Fruit fly (Drosophila melanogaster) whole organism, embryonic: ENCODE results near the gene AGO2.

ENCODE experiments used
- Bteb2 ChIP-seq: fragments of 200-800 bp; sonication (Bioruptor generic); optimal IDR thresholded peaks from 2 replicates; lab custom pipeline; 2016; ENCODE audit warnings: missing biosample characterization, missing genetic modification characterization
- CG1024 ChIP-seq: fragments of 200-800 bp; sonication (Bioruptor generic); IDR thresholded peaks from 2 replicates; pipeline ENCODE4 v1.3.6; 2022; ENCODE audit warnings: missing biosample characterization, missing genetic modification characterization
- CG11085 ChIP-seq: fragments of 200-800 bp; sonication (Bioruptor generic); IDR thresholded peaks from 2 replicates; pipeline ENCODE4 v1.3.6; 2022; ENCODE audit warnings: missing biosample characterization, missing genetic modification characterization
- CG11723 ChIP-seq: fragments of 200-800 bp; sonication (Bioruptor generic); optimal IDR thresholded peaks from 2 replicates; lab custom pipeline; 2017; ENCODE audit warnings: missing biosample characterization, mild to moderate bottlenecking, missing genetic modification characterization
- CG12659 ChIP-seq: fragments of 200-800 bp; sonication (Bioruptor generic); optimal IDR thresholded peaks from 3 replicates; lab custom pipeline; 2017; ENCODE audit warnings: mild to moderate bottlenecking, missing biosample characterization, missing genetic modification reagents, missing genetic modification characterization
- CG12744 ChIP-seq: fragments of 200-800 bp; sonication (Bioruptor generic); optimal IDR thresholded peaks from 2 replicates; lab custom pipeline; 2016; ENCODE audit warnings: missing biosample characterization, missing genetic modification characterization
- CG14050 ChIP-seq: fragments of 200-800 bp; sonication (Bioruptor generic); IDR thresholded peaks from 3 replicates; pipeline ENCODE4 v1.3.6; 2022; ENCODE audit warnings: missing biosample characterization, missing genetic modification characterization
- CG15073 ChIP-seq: fragments of 200-800 bp; sonication (Bioruptor generic); optimal IDR thresholded peaks from 2 replicates; lab custom pipeline; 2016; ENCODE audit warnings: missing biosample characterization, missing genetic modification characterization
- CG17385 ChIP-seq: fragments of 200-800 bp; sonication (Bioruptor generic); optimal IDR thresholded peaks from 3 replicates; lab custom pipeline; 2018; ENCODE audit warnings: missing biosample characterization, mild to moderate bottlenecking, missing genetic modification characterization
- CG18599 ChIP-seq: fragments of 200-800 bp; sonication (Bioruptor generic); optimal IDR thresholded peaks from 3 replicates; lab custom pipeline; 2017; ENCODE audit warnings: missing biosample characterization, missing genetic modification characterization, mild to moderate bottlenecking, moderate library complexity, missing genetic modification reagents
- CG2120 ChIP-seq: fragments of 200-800 bp; sonication (Bioruptor generic); optimal IDR thresholded peaks from 3 replicates; lab custom pipeline; 2016; ENCODE audit warnings: missing biosample characterization, missing genetic modification characterization
- CG2202 ChIP-seq: fragments of 200-800 bp; sonication (Bioruptor generic); optimal IDR thresholded peaks from 2 replicates; lab custom pipeline; 2018; ENCODE audit warnings: missing biosample characterization, mild to moderate bottlenecking, missing genetic modification characterization
- CG2889 ChIP-seq: fragments of 200-800 bp; sonication (Bioruptor generic); IDR thresholded peaks from 3 replicates; pipeline ENCODE4 v1.3.6; 2022; ENCODE audit warnings: missing biosample characterization, missing genetic modification characterization
- CG32767 ChIP-seq: fragments of 200-800 bp; sonication (Bioruptor generic); IDR thresholded peaks from 2 replicates; pipeline ENCODE4 v1.3.6; 2022; ENCODE audit warnings: missing biosample characterization, missing genetic modification characterization
- CG32772 ChIP-seq: fragments of 200-800 bp; sonication (Bioruptor generic); IDR thresholded peaks from 2 replicates; pipeline ENCODE4 v1.3.6; 2022; ENCODE audit warnings: missing biosample characterization, missing genetic modification characterization
- CG42726 ChIP-seq: fragments of 200-800 bp; sonication (Bioruptor generic); IDR thresholded peaks from 2 replicates; pipeline ENCODE4 v1.3.6; 2022; ENCODE audit warnings: missing biosample characterization, missing genetic modification characterization; ENCODE audit not compliant: partially characterized antibody
- CG4360 ChIP-seq: fragments of 200-800 bp; sonication (Bioruptor generic); IDR thresholded peaks from 2 replicates; pipeline ENCODE4 v1.3.6; 2022; ENCODE audit warnings: missing biosample characterization, missing genetic modification characterization
- CG43689 ChIP-seq: fragments of 200-800 bp; sonication (Bioruptor generic); IDR thresholded peaks from 2 replicates; pipeline ENCODE4 v1.3.6; 2022; ENCODE audit warnings: missing biosample characterization, missing genetic modification characterization
- CG4707 ChIP-seq: fragments of 200-800 bp; sonication (Bioruptor generic); optimal IDR thresholded peaks from 2 replicates; lab custom pipeline; 2018; ENCODE audit warnings: missing biosample characterization, mild to moderate bottlenecking, missing genetic modification characterization, moderate library complexity
- CG5180 ChIP-seq: fragments of 200-800 bp; sonication (Bioruptor generic); optimal IDR thresholded peaks from 3 replicates; lab custom pipeline; 2017; ENCODE audit warnings: missing biosample characterization, missing genetic modification characterization, mild to moderate bottlenecking, moderate library complexity, missing genetic modification reagents
- CG6791 ChIP-seq: fragments of 200-800 bp; sonication (Bioruptor generic); IDR thresholded peaks from 3 replicates; pipeline ENCODE4 v1.3.6; 2022; ENCODE audit warnings: missing biosample characterization, missing genetic modification characterization; ENCODE audit not compliant: partially characterized antibody
- CG7372 ChIP-seq: fragments of 200-800 bp; sonication (Bioruptor generic); IDR thresholded peaks from 2 replicates; pipeline ENCODE4 v1.3.6; 2022; ENCODE audit warnings: missing biosample characterization, missing genetic modification characterization
- CG7786 ChIP-seq: fragments of 200-800 bp; sonication (Bioruptor generic); optimal IDR thresholded peaks from 2 replicates; lab custom pipeline; 2016; ENCODE audit warnings: missing biosample characterization, missing genetic modification characterization
- CG8089 ChIP-seq: fragments of 200-800 bp; sonication (Bioruptor generic); optimal IDR thresholded peaks from 3 replicates; lab custom pipeline; 2016; ENCODE audit warnings: missing biosample characterization, missing genetic modification characterization
- CG8924 ChIP-seq: fragments of 200-800 bp; optimal IDR thresholded peaks from 3 replicates; lab custom pipeline; 2019; ENCODE audit warnings: missing biosample characterization, mild to moderate bottlenecking, missing genetic modification characterization, moderate library complexity
- CrebB ChIP-seq: fragments of 200-800 bp; sonication (Bioruptor generic); optimal IDR thresholded peaks from 3 replicates; lab custom pipeline; 2018; ENCODE audit warnings: missing biosample characterization, mild to moderate bottlenecking, missing genetic modification characterization
- Dbx ChIP-seq: fragments of 200-800 bp; sonication (Bioruptor generic); IDR thresholded peaks from 3 replicates; pipeline ENCODE4 v1.3.6; 2022; ENCODE audit warnings: missing biosample characterization, missing genetic modification characterization
- Eip74EF ChIP-seq, 2 experiments: fragments of 200-800 bp in 1 of 2; fragments of >200 bp in 1 of 2; sonication (Bioruptor generic) in 1 of 2; optimal IDR thresholded peaks; 2 replicates each; lab custom pipeline; 2017 to 2019; ENCODE audit warnings: missing biosample characterization in 2 of 2, missing genetic modification characterization in 2 of 2, mild to moderate bottlenecking in 1 of 2, moderate library complexity in 1 of 2
- Lpt ChIP-seq: fragments of >200 bp; optimal IDR thresholded peaks from 2 replicates; lab custom pipeline; 2018; ENCODE audit warnings: missing biosample characterization, missing genetic modification characterization
- Nf-YB ChIP-seq: fragments of 200-800 bp; sonication (Bioruptor generic); optimal IDR thresholded peaks from 3 replicates; lab custom pipeline; 2019; ENCODE audit warnings: missing biosample characterization, mild to moderate bottlenecking, missing genetic modification characterization, moderate library complexity
- Nf-YC ChIP-seq: fragments of 200-800 bp; optimal IDR thresholded peaks from 3 replicates; lab custom pipeline; 2019; ENCODE audit warnings: missing biosample characterization, mild to moderate bottlenecking, missing genetic modification characterization, moderate library complexity
- Oaz ChIP-seq: fragments of 200-800 bp; sonication (Bioruptor generic); IDR thresholded peaks from 2 replicates; pipeline ENCODE4 v1.3.6; 2022; ENCODE audit warnings: missing biosample characterization, missing genetic modification characterization
- Pdp1 ChIP-seq, 2 experiments: fragments of 200-800 bp; sonication (Bioruptor generic); optimal IDR thresholded peaks; 3 replicates each; lab custom pipeline; 2016; ENCODE audit warnings: missing biosample characterization in 2 of 2, missing genetic modification characterization in 2 of 2, mild to moderate bottlenecking in 1 of 2, moderate library complexity in 1 of 2
- Sry-δ ChIP-seq: fragments of 200-800 bp; sonication (Bioruptor generic); optimal IDR thresholded peaks from 2 replicates; lab custom pipeline; 2016; ENCODE audit warnings: missing biosample characterization, missing genetic modification characterization
- cas ChIP-seq: fragments of 200-800 bp; sonication (Bioruptor generic); IDR thresholded peaks from 2 replicates; pipeline ENCODE4 v1.3.6; 2022; ENCODE audit warnings: missing biosample characterization, missing genetic modification characterization
- crol ChIP-seq: fragments of 200-800 bp; sonication (Bioruptor generic); IDR thresholded peaks from 2 replicates; pipeline ENCODE4 v1.3.6; 2022; ENCODE audit warnings: missing biosample characterization, missing genetic modification characterization
- dmrt99B ChIP-seq: fragments of 200-800 bp; sonication (Bioruptor generic); optimal IDR thresholded peaks from 2 replicates; lab custom pipeline; 2018; ENCODE audit warnings: missing biosample characterization, mild to moderate bottlenecking, missing genetic modification characterization, moderate library complexity
- fd96Cb ChIP-seq: fragments of 200-800 bp; sonication (Bioruptor generic); optimal IDR thresholded peaks from 2 replicates; lab custom pipeline; 2018; ENCODE audit warnings: missing biosample characterization, mild to moderate bottlenecking, missing genetic modification characterization, moderate library complexity
- fru ChIP-seq: fragments of >200 bp; optimal IDR thresholded peaks from 2 replicates; lab custom pipeline; 2017
- gcm ChIP-seq: fragments of 200-800 bp; sonication (Bioruptor generic); optimal IDR thresholded peaks from 2 replicates; lab custom pipeline; 2019; ENCODE audit warnings: missing biosample characterization, mild to moderate bottlenecking, missing genetic modification characterization, moderate library complexity
- h ChIP-seq: fragments of >200 bp; optimal IDR thresholded peaks from 2 replicates; lab custom pipeline; 2017
- ham ChIP-seq: fragments of 200-800 bp; sonication (Bioruptor generic); IDR thresholded peaks from 2 replicates; pipeline ENCODE4 v1.3.6; 2022; ENCODE audit warnings: missing biosample characterization, missing genetic modification characterization
- hth ChIP-seq: fragments of >200 bp; optimal IDR thresholded peaks from 2 replicates; lab custom pipeline; 2017; ENCODE audit warnings: inconsistent platforms
- kni ChIP-seq: fragments of 200-800 bp; sonication (Bioruptor generic); optimal IDR thresholded peaks from 3 replicates; lab custom pipeline; 2017; ENCODE audit warnings: mild to moderate bottlenecking, missing biosample characterization, missing genetic modification reagents, missing genetic modification characterization
- nerfin-1 ChIP-seq: fragments of 200-800 bp; sonication (Bioruptor generic); optimal IDR thresholded peaks from 3 replicates; lab custom pipeline; 2019; ENCODE audit warnings: missing biosample characterization, mild to moderate bottlenecking, missing genetic modification characterization, moderate library complexity
- otp ChIP-seq: fragments of 200-800 bp; sonication (Bioruptor generic); IDR thresholded peaks from 3 replicates; pipeline ENCODE4, ENCODE4 v1.3.6; 2022; ENCODE audit warnings: missing biosample characterization, missing genetic modification characterization
- ro ChIP-seq: fragments of 200-800 bp; sonication (Bioruptor generic); IDR thresholded peaks from 2 replicates; pipeline ENCODE4 v1.3.6; 2022; ENCODE audit warnings: missing biosample characterization, missing genetic modification characterization
- sna ChIP-seq: fragments of 200-800 bp; sonication (Bioruptor generic); IDR thresholded peaks from 2 replicates; pipeline ENCODE4 v1.3.6; 2022; ENCODE audit warnings: missing biosample characterization, missing genetic modification characterization; ENCODE audit not compliant: partially characterized antibody
- sob ChIP-seq: fragments of 200-800 bp; sonication (Bioruptor generic); IDR thresholded peaks from 2 replicates; pipeline ENCODE4 v1.3.6; 2022; ENCODE audit warnings: missing biosample characterization, missing genetic modification characterization
- tll ChIP-seq, 2 experiments: fragments of 200-800 bp in 1 of 2; fragments of >200 bp in 1 of 2; sonication (Bioruptor generic) in 1 of 2; optimal IDR thresholded peaks; 2 replicates each; lab custom pipeline; 2017 to 2019; ENCODE audit warnings: missing biosample characterization in 2 of 2, missing genetic modification characterization in 2 of 2, mild to moderate bottlenecking in 1 of 2, moderate library complexity in 1 of 2
- tx ChIP-seq: fragments of 200-800 bp; sonication (Bioruptor generic); optimal IDR thresholded peaks from 2 replicates; lab custom pipeline; 2016; ENCODE audit warnings: missing biosample characterization, missing genetic modification characterization
- vvl ChIP-seq: fragments of 200-800 bp; sonication (Bioruptor generic); IDR thresholded peaks from 2 replicates; pipeline ENCODE4 v1.3.6; 2022; ENCODE audit warnings: missing biosample characterization, missing genetic modification characterization

AGO2 gene

dm6 chr3L:15523806-15524346, 30.0 kb upstream of the AGO2 start, which contains the start of gene CG7945 (continued):
- no peak for TF ChIP-seq sob (GFP tag; lab: Robert Waterston, UW)
- no peak for TF ChIP-seq ro (GFP tag; lab: Robert Waterston, UW)
- TF ChIP-seq CG32767 (GFP tag; lab: Robert Waterston, UW), result no peak
- TF ChIP-seq CG42726 (GFP tag; lab: Robert Waterston, UW), result no peak
- TF ChIP-seq ham (GFP tag; lab: Robert Waterston, UW), result no peak
- TF ChIP-seq Nf-YC (tag; lab: Kevin White, UChicago), result peak; percentile 24
- no peak for TF ChIP-seq hth (lab: Kevin White, UChicago)
- TF ChIP-seq CrebB (tag; lab: Kevin White, UChicago), result no peak
- no peak for TF ChIP-seq crol (GFP tag; lab: Robert Waterston, UW)
- TF ChIP-seq nerfin-1 (tag; lab: Kevin White, UChicago), result no peak
- TF ChIP-seq CG15073 (GFP tag; lab: Kevin White, UChicago), result no peak
- TF ChIP-seq CG8924, result peak; percentile 35
- TF ChIP-seq CG12659 (GFP tag; lab: Kevin White, UChicago), result peak; percentile 68
- no peak for TF ChIP-seq Dbx (GFP tag; lab: Robert Waterston, UW)
- TF ChIP-seq fru (lab: Kevin White, UChicago), result no peak
- TF ChIP-seq CG6791 (GFP tag; lab: Robert Waterston, UW), result no peak; the same call in 1 of the 3 replicates
- no peak for TF ChIP-seq CG7372 (GFP tag; lab: Robert Waterston, UW)
- TF ChIP-seq Sry-δ (GFP tag; lab: Kevin White, UChicago), result peak; percentile 60
- no peak for TF ChIP-seq kni
- no peak for TF ChIP-seq CG7786 (GFP tag; lab: Kevin White, UChicago)
- TF ChIP-seq tll (GFP tag; optimal IDR thresholded peaks at IDR 0.05; lab: Kevin White, UChicago), result peak in 1 of 2 experiments; percentile 12
- TF ChIP-seq CG8089 (GFP tag; lab: Kevin White, UChicago), result no peak
- TF ChIP-seq CG17385 (GFP tag; lab: Kevin White, UChicago), result no peak
- TF ChIP-seq CG2120 (GFP tag; lab: Kevin White, UChicago), result no peak
- no peak for TF ChIP-seq CG4360
- no peak for TF ChIP-seq Nf-YB
- no peak for TF ChIP-seq tx (GFP tag; lab: Kevin White, UChicago)
- TF ChIP-seq CG11085 (GFP tag; lab: Robert Waterston, UW), result no peak
- TF ChIP-seq CG5180 (GFP tag; lab: Kevin White, UChicago), result no peak
- TF ChIP-seq CG11723, result no peak
- TF ChIP-seq CG14050 (GFP tag; lab: Robert Waterston, UW), result no peak
- TF ChIP-seq CG43689 (GFP tag; lab: Robert Waterston, UW), result no peak
- no peak for TF ChIP-seq gcm (GFP tag; lab: Kevin White, UChicago)
- no peak for TF ChIP-seq Pdp1 (GFP tag; optimal IDR thresholded peaks at IDR 0.05; lab: Kevin White, UChicago)
- TF ChIP-seq otp (GFP tag; lab: Robert Waterston, UW), result no peak
- TF ChIP-seq sna, result 0 out of 2 replicates have a peak, but pooled peaks have one; percentile 35
- TF ChIP-seq h (lab: Kevin White, UChicago), result no peak
- TF ChIP-seq vvl, result no peak
- TF ChIP-seq CG2889 (GFP tag; lab: Robert Waterston, UW), result no peak
- no peak for TF ChIP-seq CG12744 (GFP tag; lab: Kevin White, UChicago)
- TF ChIP-seq CG32772 (GFP tag; lab: Robert Waterston, UW), result no peak
- no peak for TF ChIP-seq Bteb2 (GFP tag; lab: Kevin White, UChicago)
- TF ChIP-seq Lpt, result no peak
- no peak for TF ChIP-seq fd96Cb (tag; lab: Kevin White, UChicago)
- no peak for TF ChIP-seq CG4707 (GFP tag; lab: Kevin White, UChicago)
- TF ChIP-seq dmrt99B (tag; lab: Kevin White, UChicago), result no peak
- TF ChIP-seq CG1024 (GFP tag; lab: Robert Waterston, UW), result no peak
- TF ChIP-seq Oaz (GFP tag; lab: Robert Waterston, UW), result no peak
- no peak for TF ChIP-seq CG2202 (tag; lab: Kevin White, UChicago)
- TF ChIP-seq CG18599 (GFP tag; lab: Kevin White, UChicago), result no peak
- no peak for TF ChIP-seq Eip74EF (GFP tag; optimal IDR thresholded peaks at IDR 0.05; lab: Kevin White, UChicago)
- no peak for TF ChIP-seq cas
